Fruit fly (Drosophila melanogaster) whole organism, wandering third instar larva: ENCODE data around the gene Had1.

Source experiments
- Abd-B ChIP-seq: fragments of >200 bp; optimal IDR thresholded peaks from 2 replicates; lab custom pipeline; 2017; ENCODE audit warnings: missing biosample characterization, missing genetic modification characterization
- CG32264 ChIP-seq: fragments of 200-800 bp; sonication (Bioruptor generic); optimal IDR thresholded peaks from 2 replicates; lab custom pipeline; 2016; ENCODE audit warnings: missing biosample characterization, missing genetic modification characterization
- CG9705 ChIP-seq: fragments of 200-800 bp; sonication (Bioruptor generic); optimal IDR thresholded peaks from 2 replicates; lab custom pipeline; 2018; ENCODE audit warnings: missing biosample characterization, mild to moderate bottlenecking, missing genetic modification characterization
- CrebA ChIP-seq: fragments of 200-800 bp; sonication (Bioruptor generic); optimal IDR thresholded peaks from 2 replicates; lab custom pipeline; 2016; ENCODE audit warnings: missing biosample characterization, mild to moderate bottlenecking, missing genetic modification characterization, borderline replicate concordance
- Dfd ChIP-seq: fragments of >200 bp; optimal IDR thresholded peaks from 2 replicates; lab custom pipeline; 2017; ENCODE audit warnings: missing biosample characterization, missing genetic modification characterization
- Dif ChIP-seq: fragments of 200-275, 200-300 bp; sonication (Bioruptor generic); optimal IDR thresholded peaks from 2 replicates; lab custom pipeline; 2018; ENCODE audit warnings: missing biosample characterization, missing genetic modification characterization; ENCODE audit not compliant: partially characterized antibody
- GATAd ChIP-seq: sonication (Bioruptor generic); optimal IDR thresholded peaks from 2 replicates; lab custom pipeline; 2016; ENCODE audit warnings: missing biosample characterization, missing genetic modification characterization
- HLH106 ChIP-seq: fragments of 200-800 bp; optimal IDR thresholded peaks from 3 replicates; lab custom pipeline; 2019; ENCODE audit warnings: missing biosample characterization, mild to moderate bottlenecking, missing genetic modification characterization, moderate library complexity
- Hnf4 ChIP-seq: fragments of 200-800 bp; sonication (Bioruptor generic); optimal IDR thresholded peaks from 2 replicates; lab custom pipeline; 2016; ENCODE audit warnings: missing biosample characterization, mild to moderate bottlenecking, missing genetic modification characterization
- Hr78 ChIP-seq: fragments of >200 bp; optimal IDR thresholded peaks from 2 replicates; lab custom pipeline; 2017; ENCODE audit warnings: missing biosample characterization, missing genetic modification characterization
- Hr83 ChIP-seq: fragments of 200-300 bp; sonication (Bioruptor generic); optimal IDR thresholded peaks from 2 replicates; lab custom pipeline; 2016; ENCODE audit warnings: missing biosample characterization, mild to moderate bottlenecking, missing genetic modification characterization, moderate library complexity; ENCODE audit not compliant: poor library complexity, severe bottlenecking
- Jra ChIP-seq: sonication (Bioruptor generic); optimal IDR thresholded peaks from 2 replicates; lab custom pipeline; 2016; ENCODE audit warnings: missing biosample characterization, missing genetic modification characterization
- Mio ChIP-seq: sonication (Bioruptor generic); optimal IDR thresholded peaks from 2 replicates; lab custom pipeline; 2016; ENCODE audit warnings: missing biosample characterization, missing genetic modification characterization
- Myc ChIP-seq: fragments of >200 bp; optimal IDR thresholded peaks from 2 replicates; lab custom pipeline; 2017
- N ChIP-seq: fragments of >200 bp; optimal IDR thresholded peaks from 2 replicates; lab custom pipeline; 2018; ENCODE audit warnings: missing biosample characterization, missing external identifiers, missing genetic modification characterization
- OdsH ChIP-seq: fragments of 200-800 bp; sonication (Bioruptor generic); optimal IDR thresholded peaks from 2 replicates; lab custom pipeline; 2016; ENCODE audit warnings: missing biosample characterization, mild to moderate bottlenecking, missing genetic modification characterization
- Rel ChIP-seq, 2 experiments: fragments of 200-800 bp; sonication (Bioruptor generic) in 1 of 2; optimal IDR thresholded peaks; 2 replicates in 1 of 2; 3 replicates in 1 of 2; lab custom pipeline; 2016 to 2019; ENCODE audit warnings: mild to moderate bottlenecking in 2 of 2, missing biosample characterization in 2 of 2, missing genetic modification characterization in 2 of 2, moderate library complexity in 1 of 2
- Sp1 ChIP-seq: fragments of 200-800 bp; sonication (Bioruptor generic); optimal IDR thresholded peaks from 3 replicates; lab custom pipeline; 2019; ENCODE audit warnings: missing biosample characterization, mild to moderate bottlenecking, missing genetic modification characterization, moderate library complexity
- Vsx2 ChIP-seq: fragments of 200-300, 225-300 bp; sonication (Bioruptor generic); optimal IDR thresholded peaks from 2 replicates; lab custom pipeline; 2018; ENCODE audit warnings: missing biosample characterization, missing genetic modification characterization; ENCODE audit not compliant: partially characterized antibody
- br ChIP-seq: fragments of 200-800 bp; sonication (Bioruptor generic); optimal IDR thresholded peaks from 2 replicates; lab custom pipeline; 2016; ENCODE audit warnings: missing biosample characterization, missing genetic modification characterization
- brk ChIP-seq: fragments of 200-800 bp; sonication (Bioruptor generic); optimal IDR thresholded peaks from 2 replicates; lab custom pipeline; 2016; ENCODE audit warnings: missing biosample characterization, mild to moderate bottlenecking, missing genetic modification characterization
- dl ChIP-seq, 2 experiments: fragments of 175-275, 200-275 bp in 1 of 2; fragments of 200-275 bp in 1 of 2; sonication (Bioruptor generic); optimal IDR thresholded peaks; lab custom pipeline; 2018; ENCODE audit warnings: mild to moderate bottlenecking in 2 of 2, missing biosample characterization in 2 of 2, missing genetic modification characterization in 2 of 2, moderate library complexity in 2 of 2; ENCODE audit not compliant: partially characterized antibody in 2 of 2, insufficient read depth in 1 of 2
- dmrt93B ChIP-seq: fragments of 200-800 bp; sonication (Bioruptor generic); optimal IDR thresholded peaks from 2 replicates; lab custom pipeline; 2018; ENCODE audit warnings: missing biosample characterization, mild to moderate bottlenecking, missing genetic modification characterization
- dsf ChIP-seq: sonication (Bioruptor generic); optimal IDR thresholded peaks from 2 replicates; lab custom pipeline; 2016; ENCODE audit warnings: missing biosample characterization, missing genetic modification characterization, borderline replicate concordance
- ey ChIP-seq: fragments of 200-800 bp; sonication (Bioruptor generic); optimal IDR thresholded peaks from 2 replicates; lab custom pipeline; 2016; ENCODE audit warnings: missing biosample characterization, missing genetic modification characterization
- foxo ChIP-seq, 2 experiments: fragments of 200-800 bp; sonication (Bioruptor generic); optimal IDR thresholded peaks; 2 replicates in 1 of 2; 3 replicates in 1 of 2; lab custom pipeline; 2016 to 2017; ENCODE audit warnings: missing biosample characterization in 2 of 2, missing genetic modification characterization in 2 of 2
- fru ChIP-seq: fragments of 200-800 bp; sonication (Bioruptor generic); optimal IDR thresholded peaks from 3 replicates; lab custom pipeline; 2016; ENCODE audit warnings: missing biosample characterization, mild to moderate bottlenecking, missing genetic modification characterization
- h ChIP-seq: fragments of 200-800 bp; sonication (Bioruptor generic); optimal IDR thresholded peaks from 3 replicates; lab custom pipeline; 2016; ENCODE audit warnings: missing biosample characterization, mild to moderate bottlenecking, missing genetic modification characterization
- jim ChIP-seq: fragments of 175-275, 200-325 bp; sonication (Bioruptor generic); optimal IDR thresholded peaks from 2 replicates; lab custom pipeline; 2016; ENCODE audit warnings: missing biosample characterization, mild to moderate bottlenecking, missing genetic modification characterization
- lola ChIP-seq: fragments of >200 bp; optimal IDR thresholded peaks from 2 replicates; lab custom pipeline; 2017; ENCODE audit warnings: missing biosample characterization, missing genetic modification characterization
- pan ChIP-seq: fragments of >200 bp; optimal IDR thresholded peaks from 2 replicates; lab custom pipeline; 2017
- psq ChIP-seq: fragments of 200-800 bp; sonication (Bioruptor generic); optimal IDR thresholded peaks from 3 replicates; lab custom pipeline; 2017; ENCODE audit warnings: missing biosample characterization, mild to moderate bottlenecking, missing genetic modification characterization, moderate library complexity
- rgr ChIP-seq: fragments of 200-800 bp; sonication (Bioruptor generic); optimal IDR thresholded peaks from 3 replicates; lab custom pipeline; 2016; ENCODE audit warnings: missing biosample characterization, mild to moderate bottlenecking, missing genetic modification characterization
- sage ChIP-seq: fragments of 200-800 bp; sonication (Bioruptor generic); optimal IDR thresholded peaks from 2 replicates; lab custom pipeline; 2016; ENCODE audit warnings: missing biosample characterization, mild to moderate bottlenecking, missing genetic modification characterization
- sv ChIP-seq: fragments of 200-800 bp; sonication (Bioruptor generic); optimal IDR thresholded peaks from 3 replicates; lab custom pipeline; 2016; ENCODE audit warnings: missing biosample characterization, missing genetic modification characterization
- tai ChIP-seq: sonication (Bioruptor generic); optimal IDR thresholded peaks from 2 replicates; lab custom pipeline; 2016; ENCODE audit warnings: missing biosample characterization, missing genetic modification characterization
- usp ChIP-seq: fragments of >200 bp; optimal IDR thresholded peaks from 2 replicates; lab custom pipeline; 2017; ENCODE audit warnings: missing biosample characterization, missing genetic modification characterization
- woc ChIP-seq: sonication (Bioruptor generic); optimal IDR thresholded peaks from 2 replicates; lab custom pipeline; 2016; ENCODE audit warnings: missing biosample characterization, mild to moderate bottlenecking, missing genetic modification characterization

Gene Had1

DNA sequence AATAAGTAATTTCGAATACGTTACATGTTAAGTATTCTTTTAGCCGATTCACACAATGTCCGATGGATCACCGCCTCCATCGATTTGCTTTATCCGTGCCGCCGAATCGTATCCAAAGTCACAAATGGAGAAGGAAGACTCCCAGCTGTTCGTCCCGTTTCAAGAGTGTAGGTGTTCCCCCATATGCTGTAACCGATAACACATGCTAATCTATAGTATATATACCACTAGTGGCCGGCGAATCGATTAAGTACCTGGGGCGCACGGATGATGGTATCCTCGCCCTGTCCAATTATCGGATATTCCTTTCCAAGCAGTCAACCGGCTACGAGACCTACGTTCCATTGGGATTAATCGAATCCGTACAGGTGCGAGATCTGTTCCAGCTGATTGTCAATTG is 10.8 kb downstream of the Had1 start, which contains the start of gene ERp44:
TSS of gene ERp44 (minus strand) at position 101 of the 400 bp plus-strand sequence.
- no peak for TF ChIP-seq sage (GFP tag; lab: Kevin White, UChicago)
- TF ChIP-seq CG32264 (GFP tag; lab: Kevin White, UChicago) = no peak
- TF ChIP-seq Mio (GFP tag; lab: Kevin White, UChicago) = no peak
- no peak for TF ChIP-seq dmrt93B (GFP tag; lab: Kevin White, UChicago)

DNA sequence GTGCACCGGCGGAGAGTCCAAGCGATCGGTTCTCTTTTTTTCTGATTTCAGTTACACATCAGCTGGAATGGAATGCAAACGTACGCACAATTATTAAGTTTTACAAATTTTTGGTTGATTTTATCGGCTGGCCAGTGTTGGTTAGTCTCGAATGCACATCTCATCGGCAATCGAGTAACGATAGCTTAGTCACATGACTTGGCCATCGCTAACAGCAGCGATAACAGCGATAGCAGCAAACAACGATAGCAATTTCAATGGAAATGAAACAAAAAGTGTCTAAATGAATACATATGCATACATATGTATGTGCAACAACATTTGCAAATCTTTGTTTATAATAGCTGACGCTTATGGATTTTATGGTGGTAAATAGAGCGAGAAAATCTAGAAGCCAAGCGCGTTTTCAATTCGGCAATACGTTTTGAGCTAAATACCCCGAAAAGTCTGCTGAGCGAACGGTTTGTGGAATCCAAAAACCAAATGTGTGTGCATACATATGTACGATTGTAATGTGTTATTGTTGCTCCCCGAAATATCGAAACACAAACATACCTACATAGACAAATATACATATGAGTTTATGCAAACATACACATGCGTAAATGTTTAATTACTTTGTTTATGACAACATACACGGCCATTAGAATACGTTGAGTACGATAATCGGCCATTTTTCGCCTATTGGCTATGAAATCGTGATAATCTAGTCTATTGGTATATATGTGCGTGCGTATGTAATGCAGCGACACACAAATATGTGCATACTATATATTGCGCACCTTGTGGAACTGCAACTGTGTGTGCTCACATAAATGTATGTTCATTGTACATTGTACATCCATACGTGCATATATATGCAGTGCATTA is 11.8 kb downstream of the Had1 start, which contains the start of gene CG3632:
TSS of gene CG3632 (plus strand) at position 249 of the 870 bp plus-strand sequence.
- TF ChIP-seq usp (GFP tag; lab: Kevin White, UChicago) (no peak), Abd-B (no peak), Hr83 (GFP tag; lab: Kevin White, UChicago) (peak; percentile 93), CG32264 (GFP tag; lab: Kevin White, UChicago) (peak; percentile 0), rgr (GFP tag; lab: Kevin White, UChicago) (peak; percentile 57), br (GFP tag; lab: Kevin White, UChicago) (peak; percentile 41), HLH106 (tag; lab: Kevin White, UChicago) (peak; percentile 45), woc (no peak), Vsx2 (GFP tag; lab: Kevin White, UChicago) (no peak), Dif (no peak), dmrt93B (GFP tag; lab: Kevin White, UChicago) (no peak), GATAd (peak; percentile 36), h (GFP tag; lab: Kevin White, UChicago) (peak; percentile 66), Dfd (GFP tag; lab: Kevin White, UChicago) (no peak), Myc (lab: Kevin White, UChicago) (peak; percentile 25), dl (GFP tag; optimal IDR thresholded peaks at IDR 0.05; lab: Kevin White, UChicago; ENCODE audit: insufficient read depth in 1 of 2, partially characterized antibody in 2 of 2) (no peak), CG9705 (peak; percentile 36), jim (GFP tag; lab: Kevin White, UChicago) (peak; percentile 17), foxo (GFP tag; optimal IDR thresholded peaks at IDR 0.05; lab: Kevin White, UChicago) (peak in 1 of 2 experiments; percentile 76), ey (GFP tag; lab: Kevin White, UChicago) (peak; percentile 29), Rel (GFP tag; optimal IDR thresholded peaks at IDR 0.05; lab: Kevin White, UChicago) (no peak), Rel (tag; optimal IDR thresholded peaks at IDR 0.05; lab: Kevin White, UChicago) (peak; percentile 42), tai (GFP tag; lab: Kevin White, UChicago) (no peak), Hnf4 (GFP tag; lab: Kevin White, UChicago) (peak; percentile 79), brk (GFP tag; lab: Kevin White, UChicago) (no peak), pan (lab: Kevin White, UChicago) (no peak), lola (GFP tag; lab: Kevin White, UChicago) (peak; percentile 44), Jra (GFP tag; lab: Kevin White, UChicago) (peak; percentile 79), Sp1 (GFP tag; lab: Kevin White, UChicago) (peak; percentile 41), CrebA (GFP tag; lab: Kevin White, UChicago) (no peak), psq (GFP tag; lab: Kevin White, UChicago) (peak; percentile 33), sv (GFP tag; lab: Kevin White, UChicago) (no peak), Mio (GFP tag; lab: Kevin White, UChicago) (no peak), OdsH (peak; percentile 4), N (GFP tag; lab: Kevin White, UChicago) (no peak), dsf (GFP tag; lab: Kevin White, UChicago) (peak; percentile 27), sage (GFP tag; lab: Kevin White, UChicago) (no peak), Hr78 (GFP tag; lab: Kevin White, UChicago) (no peak), fru (GFP tag; lab: Kevin White, UChicago) (no peak)
